Fruit fly (Drosophila melanogaster) whole organism, embryonic: ENCODE measurements around the gene CG32176.

Experiments
- C15 ChIP-seq: fragments of 200-800 bp; sonication (Bioruptor generic); IDR thresholded peaks from 3 replicates; pipeline ENCODE4 v1.3.6; 2022; ENCODE audit warnings: missing biosample characterization, missing genetic modification characterization
- CG10147 ChIP-seq: fragments of 200-800 bp; sonication (Bioruptor generic); optimal IDR thresholded peaks from 2 replicates; lab custom pipeline; 2019; ENCODE audit warnings: missing biosample characterization, mild to moderate bottlenecking, missing genetic modification characterization, moderate library complexity
- CG10274 ChIP-seq: fragments of 200-800 bp; sonication (Bioruptor generic); optimal IDR thresholded peaks from 3 replicates; lab custom pipeline; 2017; ENCODE audit warnings: missing biosample characterization, mild to moderate bottlenecking, missing genetic modification characterization
- CG11696 ChIP-seq: fragments of 200-800 bp; sonication (Bioruptor generic); IDR thresholded peaks from 2 replicates; pipeline ENCODE4 v1.3.6; 2022; ENCODE audit warnings: missing biosample characterization, missing genetic modification characterization
- CG13424 ChIP-seq: fragments of 200-800 bp; sonication (Bioruptor generic); optimal IDR thresholded peaks from 2 replicates; lab custom pipeline; 2019; ENCODE audit warnings: missing biosample characterization, mild to moderate bottlenecking, missing genetic modification characterization, moderate library complexity
- CG13775 ChIP-seq: fragments of 200-800 bp; sonication (Bioruptor generic); optimal IDR thresholded peaks from 3 replicates; lab custom pipeline; 2017; ENCODE audit warnings: missing biosample characterization, mild to moderate bottlenecking, missing genetic modification characterization
- CG14441 ChIP-seq: fragments of 200-800 bp; sonication (Bioruptor generic); IDR thresholded peaks from 2 replicates; pipeline ENCODE4 v1.3.6; 2022; ENCODE audit warnings: missing biosample characterization, missing genetic modification characterization
- CG14667 ChIP-seq: fragments of 200-800 bp; sonication (Bioruptor generic); IDR thresholded peaks from 2 replicates; pipeline ENCODE4 v1.3.6; 2022; ENCODE audit warnings: missing biosample characterization, missing genetic modification characterization
- CG16813 ChIP-seq: fragments of 200-800 bp; sonication (Bioruptor generic); IDR thresholded peaks from 3 replicates; pipeline ENCODE4 v1.3.6; 2022; ENCODE audit warnings: missing biosample characterization, missing genetic modification characterization; ENCODE audit not compliant: partially characterized antibody
- CG17385 ChIP-seq: fragments of 200-800 bp; sonication (Bioruptor generic); optimal IDR thresholded peaks from 3 replicates; lab custom pipeline; 2018; ENCODE audit warnings: missing biosample characterization, mild to moderate bottlenecking, missing genetic modification characterization
- CG18764 ChIP-seq: fragments of 200-800 bp; sonication (Bioruptor generic); optimal IDR thresholded peaks from 3 replicates; lab custom pipeline; 2016; ENCODE audit warnings: missing biosample characterization, missing genetic modification characterization
- CG2116 ChIP-seq: fragments of 200-800 bp; sonication (Bioruptor generic); optimal IDR thresholded peaks from 3 replicates; lab custom pipeline; 2018; ENCODE audit warnings: missing biosample characterization, mild to moderate bottlenecking, missing genetic modification characterization
- CG2678 ChIP-seq: fragments of 200-800 bp; sonication (Bioruptor generic); optimal IDR thresholded peaks from 3 replicates; lab custom pipeline; 2019; ENCODE audit warnings: missing biosample characterization, mild to moderate bottlenecking, missing genetic modification characterization, moderate library complexity
- CG4820 ChIP-seq: fragments of 200-800 bp; sonication (Bioruptor generic); optimal IDR thresholded peaks from 3 replicates; lab custom pipeline; 2016; ENCODE audit warnings: missing biosample characterization, missing genetic modification characterization
- CG5953 ChIP-seq: fragments of 200-800 bp; sonication (Bioruptor generic); IDR thresholded peaks from 2 replicates; pipeline ENCODE4 v1.3.6; 2022; ENCODE audit warnings: missing biosample characterization, missing genetic modification characterization
- CG6854 ChIP-seq: fragments of 200-800 bp; sonication (Bioruptor generic); optimal IDR thresholded peaks from 3 replicates; lab custom pipeline; 2017; ENCODE audit warnings: missing biosample characterization, mild to moderate bottlenecking, missing genetic modification characterization
- CG7357 ChIP-seq: fragments of 200-800 bp; sonication (Bioruptor generic); IDR thresholded peaks from 3 replicates; pipeline ENCODE4 v1.3.6; 2022; ENCODE audit warnings: missing biosample characterization, missing genetic modification characterization
- CG7963 ChIP-seq: fragments of 200-800 bp; sonication (Bioruptor generic); IDR thresholded peaks from 3 replicates; pipeline ENCODE4 v1.3.6; 2022; ENCODE audit warnings: missing biosample characterization, missing genetic modification characterization; ENCODE audit not compliant: partially characterized antibody
- CG8089 ChIP-seq: fragments of 200-800 bp; sonication (Bioruptor generic); optimal IDR thresholded peaks from 3 replicates; lab custom pipeline; 2016; ENCODE audit warnings: missing biosample characterization, missing genetic modification characterization
- CG9727 ChIP-seq: fragments of 200-800 bp; sonication (Bioruptor generic); optimal IDR thresholded peaks from 3 replicates; lab custom pipeline; 2017; ENCODE audit warnings: missing biosample characterization, mild to moderate bottlenecking, missing genetic modification characterization
- Dad ChIP-seq: fragments of 200-800 bp; sonication (Bioruptor generic); optimal IDR thresholded peaks from 3 replicates; lab custom pipeline; 2016; ENCODE audit warnings: missing biosample characterization, missing genetic modification characterization
- Eip74EF ChIP-seq, 2 experiments: fragments of 200-800 bp in 1 of 2; fragments of >200 bp in 1 of 2; sonication (Bioruptor generic) in 1 of 2; optimal IDR thresholded peaks; 2 replicates each; lab custom pipeline; 2017 to 2019; ENCODE audit warnings: missing biosample characterization in 2 of 2, missing genetic modification characterization in 2 of 2, mild to moderate bottlenecking in 1 of 2, moderate library complexity in 1 of 2
- HLH3B ChIP-seq: fragments of 200-800 bp; sonication (Bioruptor generic); IDR thresholded peaks from 2 replicates; pipeline ENCODE4 v1.3.6; 2022; ENCODE audit warnings: missing biosample characterization, missing genetic modification characterization
- Lhr ChIP-seq: fragments of 200-800 bp; sonication (Bioruptor generic); optimal IDR thresholded peaks from 3 replicates; lab custom pipeline; 2017; ENCODE audit warnings: mild to moderate bottlenecking, missing biosample characterization, missing genetic modification reagents, missing genetic modification characterization
- MESR4 ChIP-seq: fragments of 200-800 bp; sonication (Bioruptor generic); optimal IDR thresholded peaks from 2 replicates; lab custom pipeline; 2018; ENCODE audit warnings: missing biosample characterization, mild to moderate bottlenecking, missing genetic modification characterization, moderate library complexity
- Meics ChIP-seq: fragments of 200-800 bp; sonication (Bioruptor generic); optimal IDR thresholded peaks from 2 replicates; lab custom pipeline; 2017; ENCODE audit warnings: missing biosample characterization, mild to moderate bottlenecking, missing genetic modification characterization
- Sry-β ChIP-seq: fragments of 200-800 bp; sonication (Bioruptor generic); optimal IDR thresholded peaks from 2 replicates; lab custom pipeline; 2018; ENCODE audit warnings: missing biosample characterization, mild to moderate bottlenecking, missing genetic modification characterization, moderate library complexity
- Usf ChIP-seq: fragments of 200-800 bp; sonication (Bioruptor generic); optimal IDR thresholded peaks from 2 replicates; lab custom pipeline; 2017; ENCODE audit warnings: missing genotype, missing biosample characterization, missing genetic modification characterization
- Vsx1 ChIP-seq: fragments of 200-800 bp; sonication (Bioruptor generic); optimal IDR thresholded peaks from 2 replicates; lab custom pipeline; 2017; ENCODE audit warnings: missing biosample characterization, mild to moderate bottlenecking, missing genetic modification characterization, missing genetic modification reagents
- amos ChIP-seq: fragments of 200-800 bp; sonication (Bioruptor generic); IDR thresholded peaks from 2 replicates; pipeline ENCODE4 v1.3.6; 2022; ENCODE audit warnings: missing biosample characterization, missing genetic modification characterization; ENCODE audit not compliant: partially characterized antibody
- ara ChIP-seq: fragments of 200-800 bp; sonication (Bioruptor generic); IDR thresholded peaks from 2 replicates; pipeline ENCODE4 v1.3.6; 2022; ENCODE audit warnings: missing biosample characterization, missing genetic modification characterization
- ase ChIP-seq: fragments of 200-800 bp; sonication (Bioruptor generic); IDR thresholded peaks from 3 replicates; pipeline ENCODE4 v1.3.6; 2022; ENCODE audit warnings: missing biosample characterization, missing genetic modification characterization
- br ChIP-seq: fragments of >200 bp; optimal IDR thresholded peaks from 2 replicates; lab custom pipeline; 2017
- btn ChIP-seq: fragments of 200-800 bp; sonication (Bioruptor generic); optimal IDR thresholded peaks from 2 replicates; lab custom pipeline; 2016; ENCODE audit warnings: missing biosample characterization, missing genetic modification characterization
- cato ChIP-seq: fragments of 200-800 bp; sonication (Bioruptor generic); optimal IDR thresholded peaks from 2 replicates; lab custom pipeline; 2016; ENCODE audit warnings: missing biosample characterization, missing genetic modification characterization, borderline replicate concordance
- croc ChIP-seq: fragments of 200-800 bp; sonication (Bioruptor generic); conservative IDR thresholded peaks from 3 replicates; pipeline ENCODE4 v1.3.6; 2022; ENCODE audit warnings: missing biosample characterization, missing genetic modification characterization
- danr ChIP-seq: fragments of 200-800 bp; sonication (Bioruptor generic); IDR thresholded peaks from 2 replicates; pipeline ENCODE4 v1.3.6; 2022; ENCODE audit warnings: missing biosample characterization, missing genetic modification characterization
- dati ChIP-seq: fragments of 200-800 bp; sonication (Bioruptor generic); IDR thresholded peaks from 2 replicates; pipeline ENCODE4 v1.3.6; 2022; ENCODE audit warnings: missing biosample characterization, missing genetic modification characterization
- gce ChIP-seq: fragments of 200-800 bp; sonication (Bioruptor generic); IDR thresholded peaks from 3 replicates; pipeline ENCODE4 v1.3.6; 2022; ENCODE audit warnings: missing biosample characterization, missing genetic modification characterization
- gem ChIP-seq: fragments of 200-800 bp; sonication (Bioruptor generic); optimal IDR thresholded peaks from 2 replicates; lab custom pipeline; 2019; ENCODE audit warnings: missing biosample characterization, mild to moderate bottlenecking, missing genetic modification characterization, moderate library complexity
- jigr1 ChIP-seq: fragments of 200-800 bp; sonication (Bioruptor generic); IDR thresholded peaks from 3 replicates; pipeline ENCODE4 v1.3.6; 2022; ENCODE audit warnings: missing biosample characterization, missing genetic modification characterization
- lab ChIP-seq: fragments of 200-800 bp; sonication (Bioruptor generic); optimal IDR thresholded peaks from 3 replicates; lab custom pipeline; 2017; ENCODE audit warnings: missing biosample characterization, missing genetic modification characterization, mild to moderate bottlenecking, moderate library complexity, missing genetic modification reagents
- luna ChIP-seq: fragments of 200-800 bp; sonication (Bioruptor generic); optimal IDR thresholded peaks from 2 replicates; lab custom pipeline; 2016; ENCODE audit warnings: missing biosample characterization, missing genetic modification characterization
- oc ChIP-seq: fragments of 200-800 bp; sonication (Bioruptor generic); optimal IDR thresholded peaks from 2 replicates; lab custom pipeline; 2018; ENCODE audit warnings: missing biosample characterization, mild to moderate bottlenecking, missing genetic modification characterization, moderate library complexity
- prd ChIP-seq, 3 experiments: fragments of >200 bp in 2 of 3; fragments of 200-800 bp in 1 of 3; sonication (Bioruptor generic) in 1 of 3; optimal IDR thresholded peaks in 2 of 3; IDR thresholded peaks in 1 of 3; 2 replicates in 2 of 3; 3 replicates in 1 of 3; pipeline versions ENCODE4 v1.3.6 to Lab custom; 2017 to 2022; ENCODE audit warnings: missing biosample characterization in 1 of 3, missing genetic modification characterization in 1 of 3
- sim ChIP-seq: fragments of 200-800 bp; sonication (Bioruptor generic); IDR thresholded peaks from 2 replicates; pipeline ENCODE4 v1.3.6; 2022; ENCODE audit warnings: missing biosample characterization, missing genetic modification characterization
- sqz ChIP-seq: fragments of 200-800 bp; sonication (Bioruptor generic); optimal IDR thresholded peaks from 3 replicates; lab custom pipeline; 2018; ENCODE audit warnings: missing biosample characterization, mild to moderate bottlenecking, missing genetic modification characterization
- sug ChIP-seq: fragments of 200-800 bp; optimal IDR thresholded peaks from 2 replicates; lab custom pipeline; 2019; ENCODE audit warnings: missing biosample characterization, mild to moderate bottlenecking, missing genetic modification characterization, moderate library complexity
- wek ChIP-seq: fragments of 200-800 bp; sonication (Bioruptor generic); optimal IDR thresholded peaks from 3 replicates; lab custom pipeline; 2018; ENCODE audit warnings: missing biosample characterization, mild to moderate bottlenecking, missing genetic modification characterization, moderate library complexity
- yki ChIP-seq: fragments of >200 bp; optimal IDR thresholded peaks from 3 replicates; lab custom pipeline; 2018
- z ChIP-seq: fragments of 200-800 bp; sonication (Bioruptor generic); IDR thresholded peaks from 3 replicates; pipeline ENCODE4 v1.3.6; 2022; ENCODE audit warnings: missing biosample characterization, missing genetic modification characterization

CG32176 gene

DNA sequence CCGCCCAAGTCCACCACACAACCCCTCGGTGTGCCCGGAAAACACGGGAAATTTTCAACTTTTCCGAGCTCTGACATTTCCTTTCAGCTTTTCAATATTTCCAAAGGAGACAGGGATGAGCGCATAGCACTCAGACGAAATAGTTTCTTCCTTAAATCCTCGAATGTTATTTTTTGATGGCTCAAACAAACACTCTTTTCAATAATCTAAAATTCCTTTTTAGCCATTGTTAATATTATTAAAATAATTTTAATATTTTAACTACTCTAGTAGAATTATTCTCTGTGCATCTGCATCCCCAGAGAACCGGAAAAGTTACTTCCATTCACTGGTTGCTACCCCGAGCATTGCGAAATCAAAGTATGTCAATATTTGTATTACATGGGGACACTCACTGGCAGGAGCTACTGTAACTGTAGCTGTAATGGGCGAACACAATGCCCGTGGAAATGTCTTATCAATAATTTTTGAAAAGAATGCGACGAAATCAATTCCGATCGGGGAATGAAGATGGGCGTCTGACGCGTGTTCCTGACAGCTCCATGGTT is 24.1 kb downstream of the CG32176 start (continued):
- TF ChIP-seq danr (GFP tag; lab: Robert Waterston, UW) (no peak), lab (peak; percentile 47), Dad (GFP tag; lab: Kevin White, UChicago) (no peak), dati (GFP tag; lab: Robert Waterston, UW) (no peak), CG2116 (no peak), amos (GFP tag; lab: Robert Waterston, UW) (no peak), CG10274 (GFP tag; lab: Kevin White, UChicago) (no peak), cato (GFP tag; lab: Kevin White, UChicago) (no peak), C15 (GFP tag; lab: Robert Waterston, UW) (no peak), oc (tag; lab: Kevin White, UChicago) (no peak), CG6854 (no peak), CG4820 (GFP tag; lab: Kevin White, UChicago) (no peak), br (lab: Kevin White, UChicago) (no peak), ase (GFP tag; lab: Robert Waterston, UW) (no peak), btn (GFP tag; lab: Kevin White, UChicago) (no peak), CG13775 (GFP tag; lab: Kevin White, UChicago) (no peak), CG17385 (GFP tag; lab: Kevin White, UChicago) (peak; percentile 12), gem (tag; lab: Kevin White, UChicago) (peak; percentile 51), CG7357 (GFP tag; lab: Robert Waterston, UW) (no peak), CG8089 (no peak), MESR4 (GFP tag; lab: Kevin White, UChicago) (no peak), CG14441 (GFP tag; lab: Robert Waterston, UW) (no peak), CG5953 (0 out of 2 replicates have a peak, but pooled peaks have one; percentile 24), sim (GFP tag; lab: Robert Waterston, UW) (0 out of 2 replicates have a peak, but pooled peaks have one; percentile 28), sug (tag; lab: Kevin White, UChicago) (no peak), CG10147 (GFP tag; lab: Kevin White, UChicago) (no peak), gce (GFP tag; lab: Robert Waterston, UW) (no peak), jigr1 (no peak), luna (GFP tag; lab: Kevin White, UChicago) (no peak), Meics (GFP tag; lab: Kevin White, UChicago) (peak; percentile 15), z (GFP tag; lab: Robert Waterston, UW) (no peak), ara (no peak), CG13424 (tag; lab: Kevin White, UChicago) (no peak), CG11696 (GFP tag; lab: Robert Waterston, UW) (no peak), CG7963 (no peak), croc (GFP tag; lab: Robert Waterston, UW) (no peak), Eip74EF (GFP tag; optimal IDR thresholded peaks at IDR 0.05; lab: Kevin White, UChicago) (no peak), Vsx1 (GFP tag; lab: Kevin White, UChicago) (no peak), wek (GFP tag; lab: Kevin White, UChicago) (no peak), CG14667 (GFP tag; lab: Robert Waterston, UW) (no peak), sqz (GFP tag; lab: Kevin White, UChicago) (no peak), CG2678 (peak; percentile 48), CG16813 (GFP tag; lab: Robert Waterston, UW) (no peak), Lhr (GFP tag; lab: Kevin White, UChicago) (no peak), CG18764 (no peak), CG9727 (GFP tag; lab: Kevin White, UChicago) (peak; percentile 36), HLH3B (GFP tag; lab: Robert Waterston, UW) (no peak), Sry-β (GFP tag; lab: Kevin White, UChicago) (peak; percentile 31), prd (optimal IDR thresholded peaks at IDR 0.05; lab: Kevin White, UChicago) (no peak), prd (GFP tag; IDR thresholded peaks at IDR 0.05; lab: Robert Waterston, UW) (peak; percentile 29; the same call in 1 of the 3 replicates), Usf (no peak), yki (no peak)
